Worm (Caenorhabditis elegans) whole organism, midembryonic: Measurements from ENCODE around the gene C39B5.14.
"Not testable (repeated sequence)": the region's sequence is repeated elsewhere in the genome, so short reads cannot be mapped to it uniquely, and the experiment has no call there.

Experiments used
- T22C8.4 ChIP-seq: fragments of 200-800 bp; sonication (Bioruptor generic); IDR thresholded peaks from 2 replicates; pipeline ENCODE4 v1.3.6; 2022; ENCODE audit warnings: missing genetic modification characterization, missing compliant biosample characterization
- cog-1 ChIP-seq: sonication (generic microtip); optimal IDR thresholded peaks from 2 replicates; lab custom pipeline; 2016; ENCODE audit warnings: missing genetic modification characterization, missing compliant biosample characterization
- flt-1 ChIP-seq: fragments of 200-800 bp; sonication (Bioruptor generic); IDR thresholded peaks from 2 replicates; pipeline ENCODE4 v1.3.6; 2022; ENCODE audit warnings: missing genetic modification characterization, missing compliant biosample characterization
- klf-2 ChIP-seq: fragments of 200-800 bp; sonication (Bioruptor generic); conservative IDR thresholded peaks from 2 replicates; pipeline ENCODE4 v1.3.6; 2022; ENCODE audit warnings: missing genetic modification reagents, missing genetic modification characterization, missing compliant biosample characterization
- med-1 ChIP-seq: sonication (generic microtip); optimal IDR thresholded peaks from 2 replicates; lab custom pipeline; 2017; ENCODE audit warnings: missing genetic modification characterization, mild to moderate bottlenecking, missing compliant biosample characterization, antibody characterized with exemption, missing genetic modification reagents; ENCODE audit not compliant: insufficient read depth
- ref-1 ChIP-seq: fragments of 200-800 bp; sonication (Bioruptor generic); conservative IDR thresholded peaks from 2 replicates; pipeline ENCODE4 v1.3.6; 2022; ENCODE audit warnings: missing genetic modification reagents, missing genetic modification characterization, missing compliant biosample characterization
- tab-1 ChIP-seq: fragments of 200-800 bp; sonication (Bioruptor generic); IDR thresholded peaks from 2 replicates; pipeline ENCODE4 v1.3.6; 2022; ENCODE audit warnings: missing genetic modification characterization, missing compliant biosample characterization
- ztf-23 ChIP-seq: fragments of 200-800 bp; sonication (Bioruptor generic); IDR thresholded peaks from 2 replicates; pipeline ENCODE4 v1.3.6; 2022; ENCODE audit warnings: missing genetic modification reagents, missing genetic modification characterization, missing compliant biosample characterization
- ztf-29 ChIP-seq: fragments of 200-800 bp; sonication (Bioruptor generic); IDR thresholded peaks from 2 replicates; pipeline ENCODE4 v1.3.6; 2022; ENCODE audit warnings: missing genetic modification reagents, missing genetic modification characterization, missing compliant biosample characterization

C39B5.14 gene

ce11 chrIII:2245727-2246126, 34.5 kb downstream of the C39B5.14 start, which contains the start of gene srd-67:
TSS of gene srd-67 (minus strand) at chrIII:2245827.
- TF ChIP-seq med-1 (GFP tag; lab: Kevin White, UChicago) (no peak), T22C8.4 (GFP tag; lab: Robert Waterston, UW) (no peak), klf-2 (GFP tag; lab: Robert Waterston, UW) (no peak), ztf-23 (GFP tag; lab: Robert Waterston, UW) (no peak), ztf-29 (no peak), flt-1 (no peak), ref-1 (GFP tag; lab: Robert Waterston, UW) (no peak), tab-1 (GFP tag; lab: Robert Waterston, UW) (no peak)

ce11 chrIII:2251348-2251747, 40.1 kb downstream of the C39B5.14 start, which contains the start of gene fbxa-7:
TSS of gene fbxa-7 (minus strand) at chrIII:2251448.
- no peak for TF ChIP-seq ztf-29
- TF ChIP-seq med-1 (GFP tag; lab: Kevin White, UChicago): no peak
- TF ChIP-seq tab-1 (GFP tag; lab: Robert Waterston, UW): no peak
- no peak for TF ChIP-seq T22C8.4 (GFP tag; lab: Robert Waterston, UW)
- no peak for TF ChIP-seq klf-2 (GFP tag; lab: Robert Waterston, UW)
- TF ChIP-seq flt-1: no peak
- TF ChIP-seq cog-1 (tag; lab: Kevin White, UChicago): no peak
- no peak for TF ChIP-seq ztf-23 (GFP tag; lab: Robert Waterston, UW)
- TF ChIP-seq ref-1 (GFP tag; lab: Robert Waterston, UW): no peak

ce11 chrIII:2253027-2253499, 41.8 kb downstream of the C39B5.14 start, which contains the start of gene fbxa-73:
TSS of gene fbxa-73 (plus strand) at chrIII:2253449.
- no peak for TF ChIP-seq klf-2 (GFP tag; lab: Robert Waterston, UW)
- no peak for TF ChIP-seq cog-1 (tag; lab: Kevin White, UChicago)
- no peak for TF ChIP-seq ref-1 (GFP tag; lab: Robert Waterston, UW)
- TF ChIP-seq flt-1: no peak
- TF ChIP-seq T22C8.4 (GFP tag; lab: Robert Waterston, UW): no peak
- no peak for TF ChIP-seq ztf-23 (GFP tag; lab: Robert Waterston, UW)
- TF ChIP-seq med-1 (GFP tag; lab: Kevin White, UChicago): no peak
- no peak for TF ChIP-seq tab-1 (GFP tag; lab: Robert Waterston, UW)
- TF ChIP-seq ztf-29: no peak

ce11 chrIII:2255522-2255921, 44.3 kb downstream of the C39B5.14 start, which contains the start of gene fbxa-71:
TSS of gene fbxa-71 (plus strand) at chrIII:2255822.
- TF ChIP-seq T22C8.4 (GFP tag; lab: Robert Waterston, UW) (no peak), ztf-23 (GFP tag; lab: Robert Waterston, UW) (no peak), ztf-29 (no peak), klf-2 (GFP tag; lab: Robert Waterston, UW) (no peak), med-1 (GFP tag; lab: Kevin White, UChicago) (no peak), tab-1 (GFP tag; lab: Robert Waterston, UW) (no peak), cog-1 (tag; lab: Kevin White, UChicago) (no peak)

ce11 chrIII:2258863-2259262, 47.6 kb downstream of the C39B5.14 start, which contains the start of gene fbxa-43:
TSS of gene fbxa-43 (minus strand) at chrIII:2258963.
- TF ChIP-seq klf-2 (GFP tag; lab: Robert Waterston, UW) (no peak), med-1 (GFP tag; lab: Kevin White, UChicago) (no peak), ref-1 (GFP tag; lab: Robert Waterston, UW) (no peak), flt-1 (no peak), cog-1 (tag; lab: Kevin White, UChicago) (no peak), T22C8.4 (GFP tag; lab: Robert Waterston, UW) (no peak), ztf-23 (GFP tag; lab: Robert Waterston, UW) (no peak), ztf-29 (no peak), tab-1 (GFP tag; lab: Robert Waterston, UW) (no peak)

- TF ChIP-seq flt-1 (no peak), med-1 (GFP tag; lab: Kevin White, UChicago) (no peak), T22C8.4 (GFP tag; lab: Robert Waterston, UW) (no peak), cog-1 (tag; lab: Kevin White, UChicago) (no peak), ztf-29 (no peak), ref-1 (GFP tag; lab: Robert Waterston, UW) (no peak), tab-1 (GFP tag; lab: Robert Waterston, UW) (no peak)
Measured at ce11 chrIII:2259329-2259728, 48.1 kb downstream of the C39B5.14 start.

- TF ChIP-seq tab-1, T22C8.4, ztf-23 (GFP tag; lab: Robert Waterston, UW): not testable (repeated sequence)
Measured at ce11 chrIII:2261353-2261752, 50.1 kb downstream of the C39B5.14 start, which contains the start of gene fbxa-42. TSS of gene fbxa-42 (minus strand) at chrIII:2261453.

ce11 chrIII:2262942-2263341, 51.7 kb downstream of the C39B5.14 start, which contains the start of gene Y54F10BM.6:
TSS of gene Y54F10BM.6 (plus strand) at chrIII:2263242.
- TF ChIP-seq T22C8.4 (GFP tag; lab: Robert Waterston, UW) (no peak), med-1 (GFP tag; lab: Kevin White, UChicago) (no peak), ref-1 (GFP tag; lab: Robert Waterston, UW) (no peak)

ce11 chrIII:2265986-2266701, 54.9 kb downstream of the C39B5.14 start, which contains the start of gene fbxa-9:
TSS of gene fbxa-9 (plus strand) at chrIII:2266651.
- TF ChIP-seq tab-1 (GFP tag; lab: Robert Waterston, UW): no peak
